Fruit fly (Drosophila melanogaster) whole organism, embryonic: Measurements from ENCODE around the gene Ufd1.

Experiments used
- CG10209 ChIP-seq: fragments of 200-800 bp; sonication (Bioruptor generic); optimal IDR thresholded peaks from 3 replicates; lab custom pipeline; 2017; ENCODE audit warnings: missing biosample characterization, mild to moderate bottlenecking, missing genetic modification characterization, missing genetic modification reagents
- CG10267 ChIP-seq: fragments of 200-800 bp; sonication (Bioruptor generic); optimal IDR thresholded peaks from 2 replicates; lab custom pipeline; 2018; ENCODE audit warnings: missing biosample characterization, mild to moderate bottlenecking, missing genetic modification characterization, moderate library complexity
- CG10431 ChIP-seq: fragments of 200-800 bp; sonication (Bioruptor generic); optimal IDR thresholded peaks from 3 replicates; lab custom pipeline; 2018; ENCODE audit warnings: missing biosample characterization, mild to moderate bottlenecking, missing genetic modification characterization
- CG10462 ChIP-seq: fragments of 200-800 bp; sonication (Bioruptor generic); optimal IDR thresholded peaks from 2 replicates; lab custom pipeline; 2016; ENCODE audit warnings: missing biosample characterization, missing genetic modification characterization
- CG11093 ChIP-seq: fragments of 200-800 bp; sonication (Bioruptor generic); IDR thresholded peaks from 3 replicates; pipeline ENCODE4 v1.3.6; 2022; ENCODE audit warnings: missing biosample characterization, missing genetic modification characterization
- CG13123 ChIP-seq: fragments of 200-800 bp; sonication (Bioruptor generic); optimal IDR thresholded peaks from 2 replicates; lab custom pipeline; 2016; ENCODE audit warnings: missing biosample characterization, missing genetic modification characterization
- CG13424 ChIP-seq: fragments of 200-800 bp; sonication (Bioruptor generic); optimal IDR thresholded peaks from 2 replicates; lab custom pipeline; 2019; ENCODE audit warnings: missing biosample characterization, mild to moderate bottlenecking, missing genetic modification characterization, moderate library complexity
- CG15269 ChIP-seq: fragments of 200-800 bp; sonication (Bioruptor generic); optimal IDR thresholded peaks from 2 replicates; lab custom pipeline; 2018; ENCODE audit warnings: missing biosample characterization, mild to moderate bottlenecking, missing genetic modification characterization, moderate library complexity
- CG17186 ChIP-seq: fragments of 200-800 bp; sonication (Bioruptor generic); optimal IDR thresholded peaks from 3 replicates; lab custom pipeline; 2017; ENCODE audit warnings: missing biosample characterization, missing genetic modification reagents, missing genetic modification characterization
- CG17359 ChIP-seq: fragments of 200-800 bp; sonication (Bioruptor generic); optimal IDR thresholded peaks from 3 replicates; lab custom pipeline; 2018; ENCODE audit warnings: missing biosample characterization, mild to moderate bottlenecking, missing genetic modification characterization, moderate library complexity
- CG17802 ChIP-seq: fragments of 200-800 bp; sonication (Bioruptor generic); optimal IDR thresholded peaks from 2 replicates; lab custom pipeline; 2018; ENCODE audit warnings: missing biosample characterization, mild to moderate bottlenecking, missing genetic modification characterization, moderate library complexity
- CG18262 ChIP-seq: fragments of 200-800 bp; optimal IDR thresholded peaks from 3 replicates; lab custom pipeline; 2019; ENCODE audit warnings: missing biosample characterization, mild to moderate bottlenecking, missing genetic modification characterization, moderate library complexity
- CG18599 ChIP-seq: fragments of 200-800 bp; sonication (Bioruptor generic); optimal IDR thresholded peaks from 3 replicates; lab custom pipeline; 2017; ENCODE audit warnings: missing biosample characterization, missing genetic modification characterization, mild to moderate bottlenecking, moderate library complexity, missing genetic modification reagents
- CG3838 ChIP-seq: fragments of 200-800 bp; sonication (Bioruptor generic); optimal IDR thresholded peaks from 3 replicates; lab custom pipeline; 2016; ENCODE audit warnings: missing biosample characterization, missing genetic modification characterization
- CG3995 ChIP-seq: fragments of 200-800 bp; sonication (Bioruptor generic); optimal IDR thresholded peaks from 3 replicates; lab custom pipeline; 2016; ENCODE audit warnings: missing biosample characterization, missing genetic modification characterization
- CG6813 ChIP-seq: fragments of 200-800 bp; sonication (Bioruptor generic); optimal IDR thresholded peaks from 2 replicates; lab custom pipeline; 2017; ENCODE audit warnings: missing biosample characterization, missing genetic modification characterization, mild to moderate bottlenecking, moderate library complexity, missing genetic modification reagents
- CG7556 ChIP-seq: fragments of 200-800 bp; sonication (Bioruptor generic); optimal IDR thresholded peaks from 2 replicates; lab custom pipeline; 2017; ENCODE audit warnings: missing biosample characterization, mild to moderate bottlenecking, missing genetic modification characterization
- CG7963 ChIP-seq: fragments of 200-800 bp; sonication (Bioruptor generic); IDR thresholded peaks from 3 replicates; pipeline ENCODE4 v1.3.6; 2022; ENCODE audit warnings: missing biosample characterization, missing genetic modification characterization; ENCODE audit not compliant: partially characterized antibody
- CG7987 ChIP-seq: fragments of 200-800 bp; sonication (Bioruptor generic); optimal IDR thresholded peaks from 2 replicates; lab custom pipeline; 2018; ENCODE audit warnings: missing biosample characterization, mild to moderate bottlenecking, missing genetic modification characterization, moderate library complexity
- CG8478 ChIP-seq: fragments of >200 bp; optimal IDR thresholded peaks from 2 replicates; lab custom pipeline; 2018
- CG9215 ChIP-seq: fragments of 200-800 bp; sonication (Bioruptor generic); IDR thresholded peaks from 2 replicates; pipeline ENCODE4 v1.3.6; 2022; ENCODE audit warnings: missing biosample characterization, missing genetic modification characterization
- Dp ChIP-seq: fragments of 200-800 bp; sonication (Bioruptor generic); optimal IDR thresholded peaks from 2 replicates; lab custom pipeline; 2018; ENCODE audit warnings: missing biosample characterization, mild to moderate bottlenecking, missing genetic modification characterization, moderate library complexity
- E2f2 ChIP-seq: fragments of 200-800 bp; sonication (Bioruptor generic); IDR thresholded peaks from 2 replicates; pipeline ENCODE4 v1.3.6; 2022; ENCODE audit warnings: missing biosample characterization, missing genetic modification characterization
- Fer3 ChIP-seq: fragments of 200-800 bp; sonication (Bioruptor generic); optimal IDR thresholded peaks from 2 replicates; lab custom pipeline; 2018; ENCODE audit warnings: missing biosample characterization, mild to moderate bottlenecking, missing genetic modification characterization, moderate library complexity
- Neu2 ChIP-seq: fragments of 200-800 bp; sonication (Bioruptor generic); optimal IDR thresholded peaks from 3 replicates; lab custom pipeline; 2016; ENCODE audit warnings: missing biosample characterization, missing genetic modification characterization, borderline replicate concordance
- Oaz ChIP-seq: fragments of 200-800 bp; sonication (Bioruptor generic); IDR thresholded peaks from 2 replicates; pipeline ENCODE4 v1.3.6; 2022; ENCODE audit warnings: missing biosample characterization, missing genetic modification characterization
- PHDP ChIP-seq: fragments of 200-800 bp; sonication (Bioruptor generic); optimal IDR thresholded peaks from 3 replicates; lab custom pipeline; 2018; ENCODE audit warnings: missing biosample characterization, mild to moderate bottlenecking, missing genetic modification characterization, moderate library complexity
- Sry-β ChIP-seq: fragments of 200-800 bp; sonication (Bioruptor generic); optimal IDR thresholded peaks from 2 replicates; lab custom pipeline; 2018; ENCODE audit warnings: missing biosample characterization, mild to moderate bottlenecking, missing genetic modification characterization, moderate library complexity
- Usf ChIP-seq: fragments of 200-800 bp; sonication (Bioruptor generic); optimal IDR thresholded peaks from 2 replicates; lab custom pipeline; 2017; ENCODE audit warnings: missing genotype, missing biosample characterization, missing genetic modification characterization
- ash1 ChIP-seq: fragments of 200-800 bp; sonication (Bioruptor generic); optimal IDR thresholded peaks from 2 replicates; lab custom pipeline; 2018; ENCODE audit warnings: missing biosample characterization, mild to moderate bottlenecking, missing genetic modification characterization
- bbx ChIP-seq: fragments of 200-800 bp; sonication (Bioruptor generic); IDR thresholded peaks from 2 replicates; pipeline ENCODE4 v1.3.6; 2022; ENCODE audit warnings: missing biosample characterization, missing genetic modification characterization; ENCODE audit not compliant: partially characterized antibody
- btn ChIP-seq: fragments of 200-800 bp; sonication (Bioruptor generic); optimal IDR thresholded peaks from 2 replicates; lab custom pipeline; 2016; ENCODE audit warnings: missing biosample characterization, missing genetic modification characterization
- cad ChIP-seq: fragments of >200 bp; optimal IDR thresholded peaks from 2 replicates; lab custom pipeline; 2017; ENCODE audit warnings: missing biosample characterization, missing genetic modification characterization
- cato ChIP-seq: fragments of 200-800 bp; sonication (Bioruptor generic); optimal IDR thresholded peaks from 2 replicates; lab custom pipeline; 2016; ENCODE audit warnings: missing biosample characterization, missing genetic modification characterization, borderline replicate concordance
- disco-r ChIP-seq: fragments of 200-800 bp; sonication (Bioruptor generic); optimal IDR thresholded peaks from 2 replicates; lab custom pipeline; 2016; ENCODE audit warnings: missing biosample characterization, missing genetic modification characterization
- dmrt11E ChIP-seq: fragments of 200-800 bp; sonication (Bioruptor generic); optimal IDR thresholded peaks from 3 replicates; lab custom pipeline; 2018; ENCODE audit warnings: missing biosample characterization, mild to moderate bottlenecking, missing genetic modification characterization, moderate library complexity
- dpn ChIP-seq, 2 experiments: fragments of 200-800 bp; sonication (Bioruptor generic); optimal IDR thresholded peaks; 3 replicates each; lab custom pipeline; 2016; ENCODE audit warnings: missing biosample characterization in 2 of 2, missing genetic modification characterization in 2 of 2
- lola ChIP-seq, 3 experiments: fragments of >200 bp in 2 of 3; fragments of 200-800 bp in 1 of 3; sonication (Bioruptor generic) in 1 of 3; optimal IDR thresholded peaks; 2 replicates each; lab custom pipeline; 2017 to 2019; ENCODE audit warnings: missing biosample characterization in 3 of 3, missing genetic modification characterization in 3 of 3, mild to moderate bottlenecking in 1 of 3, moderate library complexity in 1 of 3
- luna ChIP-seq: fragments of 200-800 bp; sonication (Bioruptor generic); optimal IDR thresholded peaks from 2 replicates; lab custom pipeline; 2016; ENCODE audit warnings: missing biosample characterization, missing genetic modification characterization
- p53 ChIP-seq: fragments of 200-800 bp; sonication (Bioruptor generic); optimal IDR thresholded peaks from 2 replicates; lab custom pipeline; 2016; ENCODE audit warnings: missing biosample characterization, missing genetic modification characterization
- peb ChIP-seq: fragments of 200-800 bp; sonication (Bioruptor generic); IDR thresholded peaks from 2 replicates; pipeline ENCODE4 v1.3.6; 2022; ENCODE audit warnings: missing biosample characterization, missing genetic modification characterization
- phol ChIP-seq: fragments of 200-800 bp; sonication (Bioruptor generic); optimal IDR thresholded peaks from 3 replicates; lab custom pipeline; 2018; ENCODE audit warnings: missing biosample characterization, mild to moderate bottlenecking, missing genetic modification characterization, moderate library complexity
- psq ChIP-seq: fragments of 200-800 bp; sonication (Bioruptor generic); optimal IDR thresholded peaks from 2 replicates; lab custom pipeline; 2017; ENCODE audit warnings: missing biosample characterization, missing genetic modification characterization
- repo ChIP-seq: fragments of 200-800 bp; sonication (Bioruptor generic); optimal IDR thresholded peaks from 2 replicates; lab custom pipeline; 2016; ENCODE audit warnings: missing biosample characterization, missing genetic modification characterization
- sc ChIP-seq, 3 experiments: fragments of >200 bp in 2 of 3; fragments of 200-800 bp in 1 of 3; sonication (Bioruptor generic) in 1 of 3; optimal IDR thresholded peaks; 2 replicates in 2 of 3; 3 replicates in 1 of 3; lab custom pipeline; 2017; ENCODE audit warnings: mild to moderate bottlenecking in 1 of 3, missing biosample characterization in 1 of 3, missing genetic modification characterization in 1 of 3, missing genetic modification reagents in 1 of 3
- sens-2 ChIP-seq: fragments of 200-800 bp; sonication (Bioruptor generic); IDR thresholded peaks from 2 replicates; pipeline ENCODE4 v1.3.6; 2022; ENCODE audit warnings: missing biosample characterization, missing genetic modification characterization
- seq ChIP-seq: fragments of 200-800 bp; sonication (Bioruptor generic); IDR thresholded peaks from 2 replicates; pipeline ENCODE4 v1.3.6; 2022; ENCODE audit warnings: missing biosample characterization, missing genetic modification characterization
- twi ChIP-seq: fragments of 200-800 bp; optimal IDR thresholded peaks from 2 replicates; lab custom pipeline; 2019; ENCODE audit warnings: missing biosample characterization, mild to moderate bottlenecking, missing genetic modification characterization, moderate library complexity

Ufd1 gene

dm6 chr3L:11169299-11170181 is 46.5 kb upstream of the Ufd1 start, which contains the start of the genes wls and Adck5 (continued):
- TF ChIP-seq CG7556 (GFP tag; lab: Kevin White, UChicago), result no peak
- TF ChIP-seq btn (GFP tag; lab: Kevin White, UChicago), result peak; percentile 20
- no peak for TF ChIP-seq ash1 (GFP tag; lab: Kevin White, UChicago)
- TF ChIP-seq CG10462, result peak; percentile 42
- no peak for TF ChIP-seq cato (GFP tag; lab: Kevin White, UChicago)
- TF ChIP-seq CG13123 (GFP tag; lab: Kevin White, UChicago), result peak; percentile 10
- TF ChIP-seq lola (GFP tag; optimal IDR thresholded peaks at IDR 0.05; lab: Kevin White, UChicago), result no peak
- TF ChIP-seq CG9215 (GFP tag; lab: Robert Waterston, UW), result no peak
- TF ChIP-seq CG17802 (tag; lab: Kevin White, UChicago), result no peak
- no peak for TF ChIP-seq CG7963 (GFP tag; lab: Robert Waterston, UW)
- TF ChIP-seq twi (tag; lab: Kevin White, UChicago), result no peak
- peak; percentile 61 for TF ChIP-seq CG10209 (GFP tag; lab: Kevin White, UChicago)
- TF ChIP-seq disco-r (GFP tag; lab: Kevin White, UChicago), result no peak
- TF ChIP-seq cad (GFP tag; lab: Kevin White, UChicago), result no peak
- no peak for TF ChIP-seq CG11093 (GFP tag; lab: Robert Waterston, UW)
- TF ChIP-seq CG10267 (tag; lab: Kevin White, UChicago), result peak; percentile 52
- peak; percentile 37 for TF ChIP-seq phol (tag; lab: Kevin White, UChicago)
- peak; percentile 68 for TF ChIP-seq CG3995 (GFP tag; lab: Kevin White, UChicago)
- peak; percentile 81 for TF ChIP-seq CG7987 (GFP tag; lab: Kevin White, UChicago)
- TF ChIP-seq CG13424 (tag; lab: Kevin White, UChicago), result peak; percentile 21
- TF ChIP-seq CG3838 (GFP tag; lab: Kevin White, UChicago), result no peak
- TF ChIP-seq CG17186, result peak; percentile 34
- TF ChIP-seq dmrt11E, result no peak
- no peak for TF ChIP-seq CG18262 (tag; lab: Kevin White, UChicago)
- TF ChIP-seq dpn (GFP tag; optimal IDR thresholded peaks at IDR 0.05; lab: Kevin White, UChicago), result peak; percentile 9 to 57
- peak; percentile 61 for TF ChIP-seq PHDP (tag; lab: Kevin White, UChicago)
- peak; percentile 62 for TF ChIP-seq Fer3 (tag; lab: Kevin White, UChicago)
- TF ChIP-seq Neu2 (GFP tag; lab: Kevin White, UChicago), result no peak
- no peak for TF ChIP-seq peb (GFP tag; lab: Robert Waterston, UW)
- TF ChIP-seq CG8478 (lab: Kevin White, UChicago), result no peak
- no peak for TF ChIP-seq Usf (GFP tag; lab: Kevin White, UChicago)
- no peak for TF ChIP-seq psq
- TF ChIP-seq p53 (GFP tag; lab: Kevin White, UChicago), result peak; percentile 7
- TF ChIP-seq seq (GFP tag; lab: Robert Waterston, UW), result no peak
- 0 out of 2 replicates have a peak, but pooled peaks have one; percentile 8 for TF ChIP-seq bbx (GFP tag; lab: Robert Waterston, UW)
- no peak for TF ChIP-seq repo (GFP tag; lab: Kevin White, UChicago)
- TF ChIP-seq sc (optimal IDR thresholded peaks at IDR 0.05; lab: Kevin White, UChicago), result no peak
- peak; percentile 36 for TF ChIP-seq sc (GFP tag; optimal IDR thresholded peaks at IDR 0.05; lab: Kevin White, UChicago)
- peak; percentile 61 for TF ChIP-seq CG18599
- no peak for TF ChIP-seq CG17359
- TF ChIP-seq luna (GFP tag; lab: Kevin White, UChicago), result no peak
- TF ChIP-seq Dp (GFP tag; lab: Kevin White, UChicago), result peak; percentile 38
- TF ChIP-seq Sry-β (GFP tag; lab: Kevin White, UChicago), result no peak
- no peak for TF ChIP-seq CG10431 (GFP tag; lab: Kevin White, UChicago)
- TF ChIP-seq CG6813 (GFP tag; lab: Kevin White, UChicago), result peak; percentile 67
- TF ChIP-seq Oaz (GFP tag; lab: Robert Waterston, UW), result no peak
- no peak; the same call in 1 of the 2 replicates for TF ChIP-seq E2f2 (GFP tag; lab: Robert Waterston, UW)
- no peak for TF ChIP-seq CG15269 (tag; lab: Kevin White, UChicago)
- TF ChIP-seq sens-2 (GFP tag; lab: Robert Waterston, UW), result no peak
